Fruit fly (Drosophila melanogaster) S2 (cell line): Measurements from ENCODE around the gene CG34134.

Experiments used
- CG8478 ChIP-seq: fragments of >200 bp; optimal IDR thresholded peaks from 2 replicates; lab custom pipeline; 2018
- CTCF ChIP-seq, 2 experiments: fragments of >200 bp; optimal IDR thresholded peaks; 2 replicates each; lab custom pipeline; 2018

Gene CG34134

dm6 chr2L:8164219-8164618 is 26.4 kb downstream of the CG34134 start:
- TF ChIP-seq CG8478 (lab: Kevin White, UChicago) = no peak
- TF ChIP-seq CTCF (optimal IDR thresholded peaks at IDR 0.05; lab: Kevin White, UChicago) = no peak

- TF ChIP-seq CTCF (optimal IDR thresholded peaks at IDR 0.05; lab: Kevin White, UChicago) (no peak), CG8478 (lab: Kevin White, UChicago) (no peak)
Measured at dm6 chr2L:8163588-8164166, 26.9 kb downstream of the CG34134 start.

dm6 chr2L:8163025-8163351 is 27.6 kb downstream of the CG34134 start, which contains the start of gene Piezo:
Gene Piezo (plus strand): TSS chr2L:8163073.
- TF ChIP-seq CTCF (optimal IDR thresholded peaks at IDR 0.05; lab: Kevin White, UChicago) (no peak), CG8478 (lab: Kevin White, UChicago) (no peak)

- TF ChIP-seq CG8478 (lab: Kevin White, UChicago) (no peak), CTCF (optimal IDR thresholded peaks at IDR 0.05; lab: Kevin White, UChicago) (no peak)
Measured at dm6 chr2L:8162307-8163024, 28.1 kb downstream of the CG34134 start, which contains the start of gene Acbp1. Gene Acbp1 (minus strand): TSS chr2L:8162452.

- no peak for TF ChIP-seq CTCF (optimal IDR thresholded peaks at IDR 0.05; lab: Kevin White, UChicago)
- no peak for TF ChIP-seq CG8478 (lab: Kevin White, UChicago)
Measured at dm6 chr2L:8161994-8162306, 28.6 kb downstream of the CG34134 start.

- no peak for TF ChIP-seq CTCF (optimal IDR thresholded peaks at IDR 0.05; lab: Kevin White, UChicago)
- TF ChIP-seq CG8478 (lab: Kevin White, UChicago) = no peak
Measured at dm6 chr2L:8159498-8159897, 31.1 kb downstream of the CG34134 start, which contains the start of the genes PAPLA1 and Rbsn-5. Gene PAPLA1 (minus strand): TSS chr2L:8159638. Gene Rbsn-5 (plus strand): TSS chr2L:8159832.

- TF ChIP-seq CTCF (optimal IDR thresholded peaks at IDR 0.05; lab: Kevin White, UChicago) (no peak), CG8478 (lab: Kevin White, UChicago) (no peak)
Measured at dm6 chr2L:8157166-8157565, 33.4 kb downstream of the CG34134 start.

dm6 chr2L:8156682-8157081 is 33.9 kb downstream of the CG34134 start:
- TF ChIP-seq CG8478 (lab: Kevin White, UChicago) (no peak), CTCF (optimal IDR thresholded peaks at IDR 0.05; lab: Kevin White, UChicago) (no peak)

dm6 chr2L:8148514-8149085 is 42.0 kb downstream of the CG34134 start:
- TF ChIP-seq CG8478 (lab: Kevin White, UChicago) = no peak
- TF ChIP-seq CTCF (optimal IDR thresholded peaks at IDR 0.05; lab: Kevin White, UChicago) = no peak

dm6 chr2L:8146994-8147661 is 43.5 kb downstream of the CG34134 start, which contains the start of gene CG31606:
Gene CG31606 (plus strand): TSS chr2L:8147611.
- TF ChIP-seq CTCF (optimal IDR thresholded peaks at IDR 0.05; lab: Kevin White, UChicago) (no peak), CG8478 (lab: Kevin White, UChicago) (no peak)

dm6 chr2L:8145067-8145808 is 45.3 kb downstream of the CG34134 start, which contains the start of the genes CG42763 and CG43394:
Gene CG42763 (minus strand): TSS chr2L:8145107.
Gene CG43394 (plus strand): TSS chr2L:8145758.
- no peak for TF ChIP-seq CTCF (optimal IDR thresholded peaks at IDR 0.05; lab: Kevin White, UChicago)
- no peak for TF ChIP-seq CG8478 (lab: Kevin White, UChicago)

- TF ChIP-seq CG8478 (lab: Kevin White, UChicago) (no peak), CTCF (optimal IDR thresholded peaks at IDR 0.05; lab: Kevin White, UChicago) (no peak)
Measured at dm6 chr2L:8143947-8144346, 46.6 kb downstream of the CG34134 start, which contains the start of gene CG42762. Gene CG42762 (minus strand): TSS chr2L:8144047.

- TF ChIP-seq CG8478 (lab: Kevin White, UChicago) = no peak
- TF ChIP-seq CTCF (optimal IDR thresholded peaks at IDR 0.05; lab: Kevin White, UChicago) = no peak
Measured at dm6 chr2L:8142760-8143159, 47.8 kb downstream of the CG34134 start.
